Fruit fly (Drosophila melanogaster): ENCODE results near the gene CG31751.
A peak's percentile ranks its signal among the peaks of the same experiment; 100 is the strongest.

The CG31751 gene

DNA sequence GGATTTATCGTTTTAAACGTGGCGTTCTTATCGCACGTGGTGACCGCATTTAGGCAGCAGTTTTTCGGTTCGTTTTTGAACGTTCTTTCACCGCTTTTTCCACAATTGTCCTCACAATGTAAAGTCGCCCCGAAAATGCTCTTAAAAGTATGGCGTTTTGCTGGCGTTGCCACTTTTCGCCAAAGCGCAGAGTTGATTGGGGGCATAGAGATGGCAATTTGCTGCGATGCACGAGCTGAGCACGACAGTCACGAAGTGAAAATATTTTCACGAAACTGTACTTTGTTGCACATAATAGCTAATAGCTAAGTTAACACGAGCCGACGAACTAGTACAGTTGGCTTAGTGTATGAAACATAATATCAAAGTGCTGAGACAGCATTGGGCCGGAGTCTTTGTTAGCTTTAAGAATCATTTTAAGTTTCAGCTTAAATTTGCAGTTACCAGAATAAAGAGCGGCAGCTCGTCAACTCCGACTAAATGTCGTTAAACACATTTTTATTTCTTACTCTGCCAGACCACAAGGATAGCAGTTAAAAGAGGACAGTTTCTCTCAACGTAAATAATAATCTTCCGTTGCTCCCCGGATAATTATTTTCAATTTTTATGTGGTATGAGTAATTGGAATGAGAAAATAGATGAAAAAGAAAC is 11.8 kb downstream of the CG31751 start, which contains the start of gene msl-1 (continued):
- no peak for TF ChIP-seq CG16815 (GFP tag; optimal IDR thresholded peaks at IDR 0.05)
- peak; percentile 41 for TF ChIP-seq Hsf (GFP tag; optimal IDR thresholded peaks at IDR 0.05)
- no peak for TF ChIP-seq Hr51 (GFP tag; optimal IDR thresholded peaks at IDR 0.05)
- peak; percentile 68 for TF ChIP-seq Dbx (GFP tag; IDR thresholded peaks at IDR 0.05)
- peak; percentile 94 for TF ChIP-seq CG7963 (GFP tag; IDR thresholded peaks at IDR 0.05; ENCODE audit: partially characterized antibody)
- peak; percentile 34 for TF ChIP-seq sens (GFP tag)
- TF ChIP-seq sima (GFP tag; optimal IDR thresholded peaks at IDR 0.05) = no peak
- TF ChIP-seq bigmax (GFP tag; optimal IDR thresholded peaks at IDR 0.05) = no peak
- TF ChIP-seq fd102C (GFP tag; optimal IDR thresholded peaks at IDR 0.05) = no peak
- TF ChIP-seq Nf-YC (tag; optimal IDR thresholded peaks at IDR 0.05) = no peak
- 0 out of 3 replicates have a peak, but pooled peaks have one; percentile 41 for TF ChIP-seq ken (GFP tag; IDR thresholded peaks at IDR 0.05)
- no peak for TF ChIP-seq Taf1 (GFP tag; IDR thresholded peaks at IDR 0.05)
- TF ChIP-seq chif (GFP tag; optimal IDR thresholded peaks at IDR 0.05) = peak; percentile 1 to 9
- no peak for TF ChIP-seq Nf-YB (GFP tag; optimal IDR thresholded peaks at IDR 0.05)
- TF ChIP-seq CG4730 (GFP tag; IDR thresholded peaks at IDR 0.05) = no peak
- TF ChIP-seq emc (GFP tag; optimal IDR thresholded peaks at IDR 0.05) = no peak
- TF ChIP-seq zfh2 (GFP tag; optimal IDR thresholded peaks at IDR 0.05) = peak; percentile 55
- no peak for TF ChIP-seq GATAe (GFP tag; conservative IDR thresholded peaks at IDR 0.05)
- TF ChIP-seq Atf3 (GFP tag; optimal IDR thresholded peaks at IDR 0.05) = peak; percentile 13
- TF ChIP-seq CG15269 (tag; optimal IDR thresholded peaks at IDR 0.05) = no peak
- TF ChIP-seq CG2116 (GFP tag; optimal IDR thresholded peaks at IDR 0.05) = peak; percentile 99
- peak; percentile 42 for TF ChIP-seq CG3163 (GFP tag; optimal IDR thresholded peaks at IDR 0.05)
- TF ChIP-seq CG2875 (GFP tag; optimal IDR thresholded peaks at IDR 0.05) = no peak
- no peak for TF ChIP-seq BtbVII (GFP tag; optimal IDR thresholded peaks at IDR 0.05)
- no peak for TF ChIP-seq cad (GFP tag; optimal IDR thresholded peaks at IDR 0.05)
- no peak for TF ChIP-seq CG1832 (GFP tag; optimal IDR thresholded peaks at IDR 0.05)
- TF ChIP-seq CG6654 (GFP tag; optimal IDR thresholded peaks at IDR 0.05) = no peak
- TF ChIP-seq CG15073 (GFP tag; optimal IDR thresholded peaks at IDR 0.05) = no peak
- peak; percentile 68 for TF ChIP-seq jumu (GFP tag; optimal IDR thresholded peaks at IDR 0.05)
- no peak for TF ChIP-seq Max (GFP tag; optimal IDR thresholded peaks at IDR 0.05)
- TF ChIP-seq CG5245 (GFP tag; optimal IDR thresholded peaks at IDR 0.05) = no peak
- TF ChIP-seq crp (GFP tag; optimal IDR thresholded peaks at IDR 0.05) = peak in 1 of 2 experiments; percentile 28
- TF ChIP-seq unc-4 (GFP tag; IDR thresholded peaks at IDR 0.05; ENCODE audit: partially characterized antibody) = peak; percentile 77
- no peak for TF ChIP-seq CG14014 (GFP tag; IDR thresholded peaks at IDR 0.05)
- TF ChIP-seq CG12391 (tag; optimal IDR thresholded peaks at IDR 0.05) = peak; percentile 2
- TF ChIP-seq ind (GFP tag; optimal IDR thresholded peaks at IDR 0.05) = peak; percentile 38
- TF ChIP-seq CG7745 (tag; optimal IDR thresholded peaks at IDR 0.05) = no peak
- TF ChIP-seq CG17829 (tag; optimal IDR thresholded peaks at IDR 0.05) = peak; percentile 25
- no peak for TF ChIP-seq h (optimal IDR thresholded peaks at IDR 0.05)
- no peak for TF ChIP-seq E2f1 (GFP tag; IDR thresholded peaks at IDR 0.05)
- TF ChIP-seq CG6272 (GFP tag; IDR thresholded peaks at IDR 0.05) = peak; percentile 75
- peak; percentile 97 for TF ChIP-seq row (GFP tag; IDR thresholded peaks at IDR 0.05)
- TF ChIP-seq yki (optimal IDR thresholded peaks at IDR 0.05) = no peak
- no peak for TF ChIP-seq CG17186 (GFP tag; optimal IDR thresholded peaks at IDR 0.05)
- TF ChIP-seq CHES-1-like (GFP tag; optimal IDR thresholded peaks at IDR 0.05) = no peak
- TF ChIP-seq CG18011 (GFP tag; optimal IDR thresholded peaks at IDR 0.05) = no peak
- no peak for TF ChIP-seq HLH3B (GFP tag; IDR thresholded peaks at IDR 0.05)
- no peak for TF ChIP-seq Adf1 (GFP tag; IDR thresholded peaks at IDR 0.05)
- TF ChIP-seq CG15514 (GFP tag; optimal IDR thresholded peaks at IDR 0.05) = peak; percentile 77
- TF ChIP-seq CG4282 (GFP tag; optimal IDR thresholded peaks at IDR 0.05) = no peak
- no peak for TF ChIP-seq kni (GFP tag; optimal IDR thresholded peaks at IDR 0.05)

Measured in whole organism, embryonic.